Worm (Caenorhabditis elegans) whole organism, L4 larva: ENCODE measurements around the gene rbm-39.
A peak's percentile ranks its signal among the peaks of the same experiment; 100 is the strongest.

Source experiments
- Y105C5A.15 ChIP-seq: fragments of 200-800 bp; sonication (Bioruptor generic); IDR thresholded peaks from 2 replicates; pipeline ENCODE4 v1.3.6; 2022; ENCODE audit warnings: missing genetic modification characterization, missing compliant biosample characterization
- Y5F2A.4 ChIP-seq: fragments of 200-800 bp; sonication (Bioruptor generic); optimal IDR thresholded peaks from 2 replicates; lab custom pipeline; 2018; ENCODE audit warnings: mild to moderate bottlenecking, missing genetic modification characterization, missing compliant biosample characterization
- ZK337.2 ChIP-seq: fragments of 200-800 bp; sonication (Bioruptor generic); IDR thresholded peaks from 2 replicates; pipeline ENCODE4 v1.3.6; 2022; ENCODE audit warnings: missing genetic modification reagents, missing genetic modification characterization, missing compliant biosample characterization
- aha-1 ChIP-seq: fragments of 150-350 bp; peaks from one replicate; lab custom pipeline; 2014; ENCODE audit warnings: missing biosample characterization, missing genetic modification characterization
- ceh-28 ChIP-seq: fragments of 150-350 bp; optimal IDR thresholded peaks from 2 replicates; lab custom pipeline; 2014; ENCODE audit warnings: missing biosample characterization, missing genetic modification reagents, missing genetic modification characterization
- ctbp-1 ChIP-seq: fragments of 200-800 bp; sonication (Bioruptor generic); IDR thresholded peaks from 2 replicates; pipeline ENCODE4 v1.3.6; 2022; ENCODE audit warnings: missing genetic modification reagents, missing genetic modification characterization, missing compliant biosample characterization
- daf-16 ChIP-seq, 3 experiments: sonication (generic microtip); optimal IDR thresholded peaks; 2 replicates each; lab custom pipeline; 2016 to 2017; ENCODE audit warnings: missing genetic modification characterization in 3 of 3, missing genetic modification reagents in 3 of 3, mild to moderate bottlenecking in 2 of 3, missing compliant biosample characterization in 2 of 3, missing biosample characterization in 1 of 3, moderate library complexity in 1 of 3
- daf-19 ChIP-seq: fragments of 200-800 bp; sonication (Bioruptor generic); conservative IDR thresholded peaks from 2 replicates; pipeline ENCODE4 v1.3.6; 2022; ENCODE audit warnings: missing genetic modification characterization, missing compliant biosample characterization
- daf-8 ChIP-seq: fragments of 200-800 bp; sonication (Bioruptor generic); IDR thresholded peaks from 2 replicates; pipeline ENCODE4 v1.3.6; 2022; ENCODE audit warnings: missing genetic modification characterization, missing compliant biosample characterization
- dmd-9 ChIP-seq: fragments of 200-800 bp; sonication (Bioruptor generic); IDR thresholded peaks from 2 replicates; pipeline ENCODE4 v1.3.6; 2022; ENCODE audit warnings: missing genetic modification reagents, missing genetic modification characterization, missing compliant biosample characterization
- dpl-1 ChIP-seq: fragments of 150-350 bp; optimal IDR thresholded peaks from 2 replicates; lab custom pipeline; 2014; ENCODE audit warnings: missing biosample characterization, missing genetic modification reagents, missing genetic modification characterization
- fkh-10 ChIP-seq: fragments of 150-350 bp; optimal IDR thresholded peaks from 2 replicates; lab custom pipeline; 2014; ENCODE audit warnings: missing biosample characterization, missing genetic modification reagents, missing genetic modification characterization
- fos-1 ChIP-seq: fragments of 150-350 bp; optimal IDR thresholded peaks from 2 replicates; lab custom pipeline; 2014; ENCODE audit warnings: missing biosample characterization, missing genetic modification characterization
- hif-1 ChIP-seq, 2 experiments: sonication (generic microtip); optimal IDR thresholded peaks; 2 replicates each; lab custom pipeline; 2016 to 2017; ENCODE audit warnings: missing compliant biosample characterization in 2 of 2, missing genetic modification characterization in 2 of 2, missing genetic modification reagents in 2 of 2, missing genotype in 2 of 2, mild to moderate bottlenecking in 1 of 2
- hlh-11 ChIP-seq: fragments of 200-800 bp; sonication (Bioruptor generic); optimal IDR thresholded peaks from 2 replicates; lab custom pipeline; 2018; ENCODE audit warnings: mild to moderate bottlenecking, missing genetic modification characterization, missing compliant biosample characterization
- hmg-1.1 ChIP-seq: fragments of 200-800 bp; sonication (Bioruptor generic); IDR thresholded peaks from 2 replicates; pipeline ENCODE4 v1.3.6; 2022; ENCODE audit warnings: missing genetic modification reagents, missing genetic modification characterization, missing compliant biosample characterization
- lin-1 ChIP-seq: fragments of 200-800 bp; sonication (Bioruptor generic); IDR thresholded peaks from 2 replicates; pipeline ENCODE4 v1.3.6; 2022; ENCODE audit warnings: missing genetic modification reagents, missing genetic modification characterization, missing compliant biosample characterization
- lin-13 ChIP-seq: fragments of 150-350 bp; optimal IDR thresholded peaks from 2 replicates; lab custom pipeline; 2014; ENCODE audit warnings: missing biosample characterization, missing genetic modification reagents, missing genetic modification characterization
- lin-38 ChIP-seq: fragments of 200-800 bp; sonication (Bioruptor generic); IDR thresholded peaks from 2 replicates; pipeline ENCODE4 v1.3.6; 2022; ENCODE audit warnings: missing genetic modification reagents, missing genetic modification characterization, missing compliant biosample characterization
- lin-39 ChIP-seq: fragments of 150-350 bp; optimal IDR thresholded peaks from 2 replicates; lab custom pipeline; 2014; ENCODE audit warnings: missing biosample characterization, missing genetic modification reagents, missing genetic modification characterization
- lir-3 ChIP-seq: sonication (generic microtip); optimal IDR thresholded peaks from 2 replicates; lab custom pipeline; 2016; ENCODE audit warnings: mild to moderate bottlenecking, missing genetic modification characterization, missing compliant biosample characterization
- lsy-2 ChIP-seq, 2 experiments: fragments of 150-350 bp in 1 of 2; sonication (generic microtip) in 1 of 2; optimal IDR thresholded peaks; 2 replicates each; lab custom pipeline; 2014 to 2017; ENCODE audit warnings: missing biosample characterization in 2 of 2, missing genetic modification characterization in 2 of 2
- mxl-2 ChIP-seq: fragments of 200-800 bp; sonication (Bioruptor generic); conservative IDR thresholded peaks from 2 replicates; pipeline ENCODE4 v1.3.6; 2022; ENCODE audit warnings: missing genetic modification reagents, missing genetic modification characterization, missing compliant biosample characterization
- nhr-11 ChIP-seq: fragments of 150-350 bp; optimal IDR thresholded peaks from 2 replicates; lab custom pipeline; 2014; ENCODE audit warnings: missing biosample characterization, missing genetic modification characterization
- nhr-48 ChIP-seq: sonication (generic microtip); optimal IDR thresholded peaks from 2 replicates; lab custom pipeline; 2016; ENCODE audit warnings: mild to moderate bottlenecking, missing genetic modification characterization, missing compliant biosample characterization
- nhr-76 ChIP-seq: fragments of 150-350 bp; optimal IDR thresholded peaks from 2 replicates; lab custom pipeline; 2014; ENCODE audit warnings: missing biosample characterization, missing genetic modification characterization
- rbr-2 ChIP-seq: sonication (generic microtip); optimal IDR thresholded peaks from 2 replicates; lab custom pipeline; 2016; ENCODE audit warnings: missing genotype, missing genetic modification characterization, missing compliant biosample characterization
- set-16 ChIP-seq: fragments of 200-800 bp; sonication (Bioruptor generic); IDR thresholded peaks from 2 replicates; pipeline ENCODE4 v1.3.6; 2022; ENCODE audit warnings: missing genetic modification reagents, missing genetic modification characterization, missing compliant biosample characterization
- skn-1 ChIP-seq: fragments of 150-350 bp; optimal IDR thresholded peaks from 2 replicates; lab custom pipeline; 2014; ENCODE audit warnings: missing biosample characterization, missing genetic modification characterization
- snpc-1.2 ChIP-seq: fragments of 200-800 bp; sonication (Bioruptor generic); IDR thresholded peaks from 2 replicates; pipeline ENCODE4 v1.3.6; 2022; ENCODE audit warnings: missing genetic modification reagents, missing genetic modification characterization, missing compliant biosample characterization
- snpc-4 ChIP-seq: fragments of 150-350 bp; optimal IDR thresholded peaks from 2 replicates; lab custom pipeline; 2014; ENCODE audit warnings: missing biosample characterization, missing genetic modification characterization
- spr-1 ChIP-seq: sonication (generic microtip); optimal IDR thresholded peaks from 2 replicates; lab custom pipeline; 2016; ENCODE audit warnings: mild to moderate bottlenecking, missing genetic modification characterization, missing compliant biosample characterization
- spr-3 ChIP-seq: fragments of 200-800 bp; sonication (Bioruptor generic); optimal IDR thresholded peaks from 2 replicates; lab custom pipeline; 2018; ENCODE audit warnings: mild to moderate bottlenecking, missing genetic modification characterization, missing compliant biosample characterization
- tra-1 ChIP-seq: fragments of 200-800 bp; sonication (Bioruptor generic); IDR thresholded peaks from 2 replicates; pipeline ENCODE4 v1.3.6; 2022; ENCODE audit warnings: missing genetic modification reagents, missing genetic modification characterization, missing compliant biosample characterization
- unc-130 ChIP-seq: sonication (generic microtip); optimal IDR thresholded peaks from 2 replicates; lab custom pipeline; 2016; ENCODE audit warnings: missing genetic modification reagents, missing genetic modification characterization, missing compliant biosample characterization
- unc-62 ChIP-seq, 3 experiments: fragments of 150-350 bp in 1 of 3; sonication (generic microtip); optimal IDR thresholded peaks in 2 of 3; peaks in 1 of 3; 1 replicate in 1 of 3; 2 replicates in 2 of 3; lab custom pipeline; 2014 to 2017; ENCODE audit warnings: missing biosample characterization in 3 of 3, missing genetic modification characterization in 3 of 3, missing genetic modification reagents in 3 of 3, missing genotype in 1 of 3
- zag-1 ChIP-seq: fragments of 150-350 bp; optimal IDR thresholded peaks from 2 replicates; lab custom pipeline; 2014; ENCODE audit warnings: missing biosample characterization, missing genetic modification characterization
- zip-2 ChIP-seq: fragments of 150-350 bp; optimal IDR thresholded peaks from 2 replicates; lab custom pipeline; 2014; ENCODE audit warnings: missing biosample characterization, missing genetic modification characterization

The rbm-39 gene

DNA sequence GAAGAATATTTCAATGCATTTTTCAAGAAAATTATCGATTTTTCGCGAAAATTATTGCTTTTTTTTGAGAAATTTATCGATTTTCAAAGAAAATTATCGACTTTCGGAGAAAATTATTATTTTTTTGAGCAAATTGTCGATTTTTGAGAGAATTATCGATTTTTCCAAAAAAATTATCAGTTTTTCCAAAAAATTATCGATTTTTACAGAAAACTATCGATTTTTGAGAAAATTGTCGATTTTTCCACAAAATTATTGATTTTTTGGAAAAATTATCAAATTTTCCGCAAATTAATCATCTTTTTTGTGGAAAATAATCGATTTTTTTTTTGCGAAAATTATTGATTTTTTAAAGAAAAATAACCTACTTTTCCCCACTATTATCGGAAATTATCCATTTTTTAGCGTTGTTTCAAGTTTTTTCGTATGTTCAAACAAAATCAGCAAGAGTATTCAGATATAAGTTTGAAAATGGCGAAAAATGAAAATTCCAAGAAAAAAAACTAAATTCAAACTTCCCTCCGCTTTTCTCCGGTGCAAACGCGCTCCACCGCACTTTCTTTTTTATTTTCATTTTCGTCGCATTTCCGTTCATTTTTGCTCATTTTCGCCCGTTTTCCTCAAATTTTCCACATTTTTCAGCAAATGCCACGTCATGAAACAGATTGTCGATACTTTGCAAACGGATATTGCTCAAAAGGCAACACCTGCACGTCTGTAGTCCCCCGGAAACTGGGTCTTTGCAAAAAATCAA lies 20.6 kb upstream of the rbm-39 start, which contains the start of gene lep-2:
lep-2 (plus strand) TSS at position 637 of the 754 bp plus-strand sequence.
- TF ChIP-seq mxl-2, result no peak
- TF ChIP-seq lsy-2 (tag; optimal IDR thresholded peaks at IDR 0.05; lab: Kevin White, UChicago), result peak in 1 of 2 experiments; percentile 30
- 0 out of 2 replicates have a peak, but pooled peaks have one; percentile 26 for TF ChIP-seq hmg-1.1 (GFP tag; lab: Robert Waterston, UW)
- TF ChIP-seq lin-38 (GFP tag; lab: Robert Waterston, UW), result peak; percentile 97
- TF ChIP-seq rbr-2 (tag; lab: Kevin White, UChicago), result peak; percentile 2
- 0 out of 2 replicates have a peak, but pooled peaks have one; percentile 1 for TF ChIP-seq Y105C5A.15 (GFP tag; lab: Robert Waterston, UW)
- peak; percentile 86 for TF ChIP-seq dpl-1 (GFP tag; lab: Kevin White, UChicago)
- TF ChIP-seq daf-8, result no peak
- TF ChIP-seq ceh-28, result peak; percentile 87

DNA sequence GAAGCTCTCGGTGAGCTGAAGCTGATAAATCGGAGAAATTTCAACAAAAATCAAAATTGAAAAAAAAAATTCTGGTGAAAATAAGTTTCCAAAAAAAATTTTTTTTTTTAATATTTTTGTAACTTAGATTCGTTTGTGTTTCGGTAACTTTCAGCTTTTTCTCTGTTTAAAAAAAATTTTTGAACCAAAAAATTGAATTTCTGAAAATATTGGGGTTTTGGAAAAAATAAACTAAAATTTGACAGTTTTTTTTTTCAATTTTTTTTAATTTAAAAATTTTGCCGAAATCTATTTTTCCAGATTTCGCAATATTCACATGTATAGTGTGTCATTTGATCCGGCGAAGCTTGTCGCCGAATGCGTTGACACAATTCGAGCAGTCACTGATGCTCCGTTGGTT lies 13.5 kb upstream of the rbm-39 start, which contains the start of gene Y55F3AM.5:
Y55F3AM.5 (plus strand) TSS at position 301 of the 400 bp plus-strand sequence.
- no peak for TF ChIP-seq nhr-48
- TF ChIP-seq hlh-11 (tag; lab: Kevin White, UChicago), result no peak
- TF ChIP-seq aha-1, result peak; percentile 17
- TF ChIP-seq unc-130 (GFP tag; lab: Kevin White, UChicago), result no peak
- TF ChIP-seq hmg-1.1 (GFP tag; lab: Robert Waterston, UW), result no peak

DNA sequence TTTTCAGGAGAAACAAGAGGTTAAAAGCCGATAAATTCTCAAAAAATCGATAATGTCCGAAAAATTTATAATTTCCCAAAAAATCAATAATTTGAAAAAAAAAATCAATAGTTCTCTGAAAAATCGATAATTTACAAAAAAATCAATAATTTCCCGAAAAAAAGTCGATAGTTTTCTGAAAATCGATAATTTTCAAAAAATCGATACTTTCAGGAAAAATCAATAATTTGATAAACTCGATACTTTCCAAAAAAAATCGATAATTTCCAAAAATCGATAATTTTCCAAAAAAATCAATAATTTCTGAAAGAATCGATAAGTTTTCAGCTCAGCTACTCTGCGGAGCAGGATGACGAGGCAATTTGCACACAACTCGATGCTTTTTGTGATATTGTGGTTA lies 12.7 kb upstream of the rbm-39 start:
- TF ChIP-seq lin-39 (tag; lab: Kevin White, UChicago) (no peak), unc-62 (GFP tag; optimal IDR thresholded peaks at IDR 0.05 in 1 of 2; lab: Kevin White, UChicago) (no peak), unc-62 (tag; optimal IDR thresholded peaks at IDR 0.05; lab: Kevin White, UChicago) (no peak), daf-19 (GFP tag; lab: Robert Waterston, UW) (no peak), ceh-28 (peak; percentile 99)

DNA sequence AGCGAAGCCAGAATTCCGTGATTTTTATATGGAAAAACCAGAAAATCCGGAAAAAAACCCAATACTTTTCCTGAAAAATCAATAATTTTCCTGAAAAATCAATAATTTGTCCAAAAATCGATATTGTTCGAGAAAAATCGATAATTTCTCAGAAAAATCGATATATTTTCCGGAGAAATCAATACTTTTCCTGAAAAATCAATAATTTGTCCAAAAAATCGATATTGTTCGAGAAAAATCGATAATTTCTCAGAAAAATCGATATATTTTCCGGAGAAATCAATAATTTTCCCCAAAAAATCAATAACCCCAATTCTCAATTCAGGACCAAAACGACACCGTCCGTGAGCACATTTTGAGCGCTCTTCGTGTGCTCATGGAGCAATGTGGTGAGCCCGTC lies 12.0 kb upstream of the rbm-39 start:
- TF ChIP-seq unc-130 (GFP tag; lab: Kevin White, UChicago), result no peak
- TF ChIP-seq ceh-28, result peak; percentile 97

DNA sequence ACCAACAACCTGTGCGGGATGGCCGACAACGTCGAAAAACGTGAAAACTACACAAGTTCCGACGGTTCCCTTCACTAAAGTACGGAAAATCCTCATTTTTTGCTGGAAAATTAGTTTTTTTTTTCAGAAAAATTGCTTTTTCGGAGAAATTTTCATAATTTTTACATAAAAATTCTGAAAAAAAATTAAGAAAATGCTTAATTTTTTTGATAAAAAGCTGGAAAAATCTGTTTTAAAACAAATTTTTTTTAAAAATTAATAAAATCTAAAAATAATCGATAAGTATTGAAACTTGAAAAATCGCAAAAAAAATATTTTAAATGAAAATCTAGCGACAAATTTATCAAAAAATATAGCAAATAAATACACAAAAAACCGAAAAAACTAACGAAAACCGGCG lies 6.7 kb upstream of the rbm-39 start, which contains the start of gene immp-2:
immp-2 (minus strand) TSS at position 101 of the 400 bp plus-strand sequence.
- TF ChIP-seq zag-1 (tag; lab: Kevin White, UChicago), result no peak
- no peak for TF ChIP-seq nhr-76 (tag; lab: Kevin White, UChicago)
- no peak for TF ChIP-seq fos-1
- no peak for TF ChIP-seq snpc-1.2 (GFP tag; lab: Robert Waterston, UW)

DNA sequence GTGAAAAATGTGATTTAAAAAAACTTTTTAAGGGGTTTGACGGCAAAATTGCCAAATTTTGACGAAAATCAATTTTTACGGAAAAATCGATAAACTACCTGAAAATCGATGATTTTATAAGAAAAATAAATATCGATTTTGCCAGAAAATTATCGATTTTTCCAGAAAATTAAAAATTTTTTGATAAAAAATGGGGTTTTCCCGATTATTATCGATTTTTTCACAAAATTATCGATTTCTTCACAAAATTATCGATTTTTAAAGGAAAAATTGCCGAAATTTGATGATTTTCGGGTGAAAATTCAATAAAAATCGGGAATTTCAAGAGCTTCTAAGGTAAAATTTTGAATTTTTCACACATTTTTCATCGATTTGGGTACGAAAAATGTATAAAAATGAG lies 5.8 kb upstream of the rbm-39 start:
- TF ChIP-seq lin-13 (no peak), ceh-28 (peak; percentile 83), aha-1 (peak; percentile 6)

DNA sequence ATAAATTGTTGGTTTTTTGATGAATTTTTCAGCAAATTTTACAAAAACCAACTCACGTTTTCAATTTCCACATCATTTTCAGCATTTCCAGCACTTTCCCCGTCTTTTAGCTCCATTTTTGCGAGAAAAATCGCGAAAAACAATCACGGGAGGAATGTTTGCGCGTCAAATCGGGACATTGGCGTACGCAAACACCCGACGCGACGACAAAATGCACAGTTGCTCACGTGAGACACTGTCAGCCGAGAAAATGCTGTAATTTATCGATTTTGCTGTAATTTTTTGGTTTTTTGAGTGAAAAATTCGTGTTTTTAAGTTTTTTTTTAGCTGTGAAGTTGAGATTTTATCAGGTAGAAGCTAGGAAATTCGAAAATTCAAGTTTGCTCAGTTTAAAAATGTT lies 2.9 kb upstream of the rbm-39 start, which contains the start of gene Y55F3AM.9:
Y55F3AM.9 (minus strand) TSS at position 189 of the 400 bp plus-strand sequence.
- TF ChIP-seq spr-3 (GFP tag; lab: Kevin White, UChicago), result no peak
- TF ChIP-seq daf-16 (GFP tag; optimal IDR thresholded peaks at IDR 0.05; lab: Kevin White, UChicago), result no peak
- peak; percentile 29 for TF ChIP-seq daf-16 (tag; optimal IDR thresholded peaks at IDR 0.05; lab: Kevin White, UChicago)
- no peak for TF ChIP-seq skn-1 (tag; lab: Kevin White, UChicago)
- no peak for TF ChIP-seq ctbp-1 (GFP tag; lab: Robert Waterston, UW)
- no peak for TF ChIP-seq Y5F2A.4 (GFP tag; lab: Kevin White, UChicago)
- TF ChIP-seq set-16, result no peak
- TF ChIP-seq tra-1 (GFP tag; lab: Robert Waterston, UW), result no peak
- TF ChIP-seq nhr-11 (tag; lab: Kevin White, UChicago), result peak; percentile 9
- TF ChIP-seq fkh-10 (GFP tag; lab: Kevin White, UChicago), result peak; percentile 7
- no peak for TF ChIP-seq spr-1 (tag; lab: Kevin White, UChicago)
- TF ChIP-seq Y105C5A.15 (GFP tag; lab: Robert Waterston, UW), result no peak
- no peak for TF ChIP-seq zip-2
- TF ChIP-seq snpc-4, result no peak
- TF ChIP-seq dmd-9 (GFP tag; lab: Robert Waterston, UW), result no peak
- TF ChIP-seq lin-1 (GFP tag; lab: Robert Waterston, UW), result no peak
- TF ChIP-seq lir-3, result no peak
- TF ChIP-seq ZK337.2 (GFP tag; lab: Robert Waterston, UW), result no peak
- TF ChIP-seq hif-1 (tag; optimal IDR thresholded peaks at IDR 0.05; lab: Kevin White, UChicago), result peak in 1 of 2 experiments; percentile 55
